Fruit fly (Drosophila melanogaster) whole organism, pupa: Measurements from ENCODE around the gene Chd1.

ENCODE experiments used
- CG10348 ChIP-seq: fragments of 200-800 bp; sonication (Bioruptor generic); IDR thresholded peaks from 2 replicates; pipeline ENCODE4 v1.3.6; 2022; ENCODE audit warnings: missing biosample characterization, missing genetic modification characterization
- CG12605 ChIP-seq: fragments of 200-800 bp; sonication (Bioruptor generic); IDR thresholded peaks from 2 replicates; pipeline ENCODE4 v1.3.6; 2022; ENCODE audit warnings: missing biosample characterization, missing genetic modification characterization
- CG13204 ChIP-seq: fragments of 200-800 bp; sonication (Bioruptor generic); optimal IDR thresholded peaks from 2 replicates; lab custom pipeline; 2018; ENCODE audit warnings: missing biosample characterization, mild to moderate bottlenecking, missing genetic modification characterization, moderate library complexity
- CG14655 ChIP-seq: fragments of 200-800 bp; sonication (Bioruptor generic); optimal IDR thresholded peaks from 3 replicates; lab custom pipeline; 2017; ENCODE audit warnings: mild to moderate bottlenecking, missing biosample characterization, missing genetic modification reagents, missing genetic modification characterization
- CG15710 ChIP-seq: fragments of 200-800 bp; sonication (Bioruptor generic); optimal IDR thresholded peaks from 2 replicates; lab custom pipeline; 2018; ENCODE audit warnings: missing biosample characterization, mild to moderate bottlenecking, missing genetic modification characterization, moderate library complexity
- CG17806 ChIP-seq: fragments of 200-800 bp; sonication (Bioruptor generic); optimal IDR thresholded peaks from 2 replicates; lab custom pipeline; 2018; ENCODE audit warnings: missing biosample characterization, mild to moderate bottlenecking, missing genetic modification characterization, moderate library complexity
- CG32121 ChIP-seq: fragments of 200-800 bp; sonication (Bioruptor generic); IDR thresholded peaks from 2 replicates; pipeline ENCODE4 v1.3.6; 2022; ENCODE audit warnings: missing biosample characterization, missing genetic modification characterization
- CG34367 ChIP-seq: fragments of 200-800 bp; sonication (Bioruptor generic); optimal IDR thresholded peaks from 2 replicates; lab custom pipeline; 2018; ENCODE audit warnings: missing biosample characterization, mild to moderate bottlenecking, missing genetic modification characterization
- CG4496 ChIP-seq: fragments of 200-800 bp; sonication (Bioruptor generic); IDR thresholded peaks from 3 replicates; pipeline ENCODE4 v1.3.6; 2022; ENCODE audit warnings: missing biosample characterization, missing genetic modification characterization
- CG8159 ChIP-seq: fragments of 200-800 bp; sonication (Bioruptor generic); optimal IDR thresholded peaks from 3 replicates; lab custom pipeline; 2018; ENCODE audit warnings: missing biosample characterization, mild to moderate bottlenecking, missing genetic modification characterization, moderate library complexity
- CG8301 ChIP-seq: fragments of 200-800 bp; sonication (Bioruptor generic); optimal IDR thresholded peaks from 2 replicates; lab custom pipeline; 2018; ENCODE audit warnings: missing biosample characterization, mild to moderate bottlenecking, missing genetic modification characterization
- CG9948 ChIP-seq: fragments of 200-800 bp; sonication (Bioruptor generic); optimal IDR thresholded peaks from 2 replicates; lab custom pipeline; 2018; ENCODE audit warnings: missing biosample characterization, mild to moderate bottlenecking, missing genetic modification characterization, moderate library complexity
- D1 ChIP-seq: fragments of 200-800 bp; sonication (Bioruptor generic); optimal IDR thresholded peaks from 2 replicates; lab custom pipeline; 2018; ENCODE audit warnings: missing biosample characterization, mild to moderate bottlenecking, missing genetic modification characterization, moderate library complexity
- EcR ChIP-seq: fragments of 200-800 bp; sonication (Bioruptor generic); optimal IDR thresholded peaks from 3 replicates; lab custom pipeline; 2019; ENCODE audit warnings: missing biosample characterization, missing genetic modification characterization, mild to moderate bottlenecking, moderate library complexity, missing genetic modification reagents
- Ets98B ChIP-seq: fragments of 200-800 bp; sonication (Bioruptor generic); IDR thresholded peaks from 2 replicates; pipeline ENCODE4 v1.3.6; 2022; ENCODE audit warnings: missing biosample characterization, missing genetic modification characterization
- Pif1A ChIP-seq: fragments of 200-800 bp; sonication (Bioruptor generic); optimal IDR thresholded peaks from 3 replicates; lab custom pipeline; 2016; ENCODE audit warnings: missing biosample characterization, missing genetic modification characterization
- Pif1B ChIP-seq: fragments of 200-800 bp; sonication (Bioruptor generic); optimal IDR thresholded peaks from 3 replicates; lab custom pipeline; 2016; ENCODE audit warnings: missing biosample characterization, missing genetic modification characterization
- Snoo ChIP-seq: fragments of 200-800 bp; sonication (Bioruptor generic); optimal IDR thresholded peaks from 3 replicates; lab custom pipeline; 2017; ENCODE audit warnings: missing biosample characterization, mild to moderate bottlenecking, missing genetic modification characterization, inconsistent platforms
- fd96Ca ChIP-seq: fragments of 200-800 bp; sonication (Bioruptor generic); IDR thresholded peaks from 3 replicates; pipeline ENCODE4 v1.3.6; 2022; ENCODE audit warnings: missing biosample characterization, missing genetic modification characterization
- gl ChIP-seq: fragments of 200-800 bp; sonication (Bioruptor generic); optimal IDR thresholded peaks from 2 replicates; lab custom pipeline; 2018; ENCODE audit warnings: missing biosample characterization, mild to moderate bottlenecking, missing genetic modification characterization
- rn ChIP-seq: fragments of 200-800 bp; sonication (Bioruptor generic); IDR thresholded peaks from 2 replicates; pipeline ENCODE4 v1.3.6; 2022; ENCODE audit warnings: missing biosample characterization, missing genetic modification characterization

The Chd1 gene

DNA sequence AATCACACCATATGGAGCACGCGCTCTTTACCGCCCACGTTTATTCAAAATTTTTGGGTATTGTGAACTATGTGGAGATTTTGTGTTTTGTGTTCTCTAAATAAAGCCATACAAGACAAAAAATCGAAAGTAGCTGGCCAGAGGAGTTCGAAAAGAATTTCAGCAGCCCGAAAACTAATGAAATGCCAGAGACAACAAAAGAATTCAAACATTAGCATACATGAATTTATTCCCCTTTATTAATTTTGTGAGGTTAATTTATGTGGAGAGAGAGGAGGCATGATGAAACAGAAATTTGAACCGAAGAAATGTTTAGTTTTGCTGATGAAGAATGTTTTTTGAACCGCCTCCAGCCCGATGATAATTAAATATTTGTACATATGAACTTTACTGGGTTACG is 18.7 kb upstream of the Chd1 start:
- no peak for TF ChIP-seq fd96Ca (GFP tag; lab: Robert Waterston, UW)
- TF ChIP-seq Pif1B (GFP tag; lab: Kevin White, UChicago), result no peak
- TF ChIP-seq CG9948 (tag; lab: Kevin White, UChicago), result no peak
- TF ChIP-seq Ets98B (GFP tag; lab: Robert Waterston, UW), result no peak
- no peak for TF ChIP-seq Pif1A (GFP tag; lab: Kevin White, UChicago)
- TF ChIP-seq CG4496 (GFP tag; lab: Robert Waterston, UW), result no peak
- no peak for TF ChIP-seq CG34367 (tag; lab: Kevin White, UChicago)
- no peak for TF ChIP-seq CG15710
- no peak for TF ChIP-seq gl (tag; lab: Kevin White, UChicago)
- no peak for TF ChIP-seq CG12605 (GFP tag; lab: Robert Waterston, UW)
- TF ChIP-seq CG14655 (GFP tag; lab: Kevin White, UChicago), result no peak
- no peak for TF ChIP-seq EcR (GFP tag; lab: Kevin White, UChicago)
- no peak for TF ChIP-seq rn (GFP tag; lab: Robert Waterston, UW)
- TF ChIP-seq CG10348 (GFP tag; lab: Robert Waterston, UW), result no peak
- no peak for TF ChIP-seq CG32121 (GFP tag; lab: Robert Waterston, UW)
- TF ChIP-seq Snoo (tag; lab: Kevin White, UChicago), result no peak
- no peak for TF ChIP-seq CG8159 (tag; lab: Kevin White, UChicago)
- TF ChIP-seq CG13204 (GFP tag; lab: Kevin White, UChicago), result no peak
- TF ChIP-seq CG8301, result no peak

DNA sequence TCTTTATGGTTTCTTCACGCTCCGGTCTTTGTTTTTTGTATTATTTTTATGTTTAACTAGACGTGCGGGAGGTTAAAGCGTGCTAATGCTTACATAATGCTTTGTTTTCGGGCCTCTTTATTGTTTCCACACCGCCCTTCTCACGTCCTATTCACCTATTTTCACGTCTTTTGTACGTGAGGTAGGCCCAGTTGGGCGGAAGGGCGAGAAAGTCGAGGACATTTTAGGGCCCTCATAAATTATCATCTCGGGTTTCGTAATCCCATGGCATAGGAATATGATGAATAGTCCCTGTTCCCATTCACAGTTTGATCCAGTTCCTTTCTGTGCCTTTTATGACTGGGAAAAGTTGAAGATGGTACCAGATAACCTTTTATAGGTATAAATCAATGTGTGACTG is 18.0 kb upstream of the Chd1 start:
- no peak for TF ChIP-seq Snoo (tag; lab: Kevin White, UChicago)
- no peak for TF ChIP-seq rn (GFP tag; lab: Robert Waterston, UW)
- no peak for TF ChIP-seq CG4496 (GFP tag; lab: Robert Waterston, UW)
- TF ChIP-seq CG17806 (tag; lab: Kevin White, UChicago), result no peak
- no peak for TF ChIP-seq CG32121 (GFP tag; lab: Robert Waterston, UW)
- TF ChIP-seq fd96Ca (GFP tag; lab: Robert Waterston, UW), result no peak
- no peak for TF ChIP-seq CG9948 (tag; lab: Kevin White, UChicago)
- no peak for TF ChIP-seq Pif1B (GFP tag; lab: Kevin White, UChicago)
- no peak for TF ChIP-seq CG14655 (GFP tag; lab: Kevin White, UChicago)

- peak; percentile 45 for TF ChIP-seq CG15710
- TF ChIP-seq fd96Ca (GFP tag; lab: Robert Waterston, UW), result peak; percentile 55; the same call in 2 of the 3 replicates
- no peak for TF ChIP-seq Ets98B (GFP tag; lab: Robert Waterston, UW)
- peak; percentile 10 for TF ChIP-seq CG9948 (tag; lab: Kevin White, UChicago)
- peak; percentile 3 for TF ChIP-seq gl (tag; lab: Kevin White, UChicago)
- peak; percentile 44; the same call in 2 of the 3 replicates for TF ChIP-seq CG4496 (GFP tag; lab: Robert Waterston, UW)
- no peak for TF ChIP-seq CG14655 (GFP tag; lab: Kevin White, UChicago)
- peak; percentile 11 for TF ChIP-seq Snoo (tag; lab: Kevin White, UChicago)
- TF ChIP-seq CG8159 (tag; lab: Kevin White, UChicago), result peak; percentile 41
- no peak for TF ChIP-seq D1 (tag; lab: Kevin White, UChicago)
- TF ChIP-seq Pif1B (GFP tag; lab: Kevin White, UChicago), result peak; percentile 4
- peak; percentile 33 for TF ChIP-seq CG13204 (GFP tag; lab: Kevin White, UChicago)
- TF ChIP-seq rn (GFP tag; lab: Robert Waterston, UW), result no peak
- TF ChIP-seq CG32121 (GFP tag; lab: Robert Waterston, UW), result no peak
- TF ChIP-seq Pif1A (GFP tag; lab: Kevin White, UChicago), result peak; percentile 18
- peak; percentile 53 for TF ChIP-seq CG17806 (tag; lab: Kevin White, UChicago)
- TF ChIP-seq EcR (GFP tag; lab: Kevin White, UChicago), result peak; percentile 61
- TF ChIP-seq CG12605 (GFP tag; lab: Robert Waterston, UW), result no peak
- no peak for TF ChIP-seq CG8301
- TF ChIP-seq CG34367 (tag; lab: Kevin White, UChicago), result peak; percentile 25
- TF ChIP-seq CG10348 (GFP tag; lab: Robert Waterston, UW), result no peak
Measured at dm6 chr2L:3004601-3005000, 17.1 kb upstream of the Chd1 start.

DNA sequence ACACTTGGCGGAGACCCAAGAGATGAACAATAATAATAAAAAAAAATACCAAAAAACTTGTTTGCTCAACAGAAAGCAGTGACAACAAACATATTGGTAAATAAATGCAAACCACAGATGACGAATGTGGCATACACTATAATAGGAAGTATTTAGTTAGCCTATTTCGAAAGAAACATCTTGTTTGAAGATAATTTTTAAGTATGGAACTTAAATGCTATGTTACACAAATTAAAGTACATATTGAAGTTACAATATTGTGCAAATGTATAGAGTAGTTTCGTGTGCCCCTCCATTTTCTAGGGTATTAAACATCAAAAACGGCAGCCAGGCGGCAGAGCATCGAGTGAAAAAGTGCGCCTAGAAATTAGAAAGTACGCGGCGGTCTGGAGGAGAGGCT is 15.9 kb upstream of the Chd1 start:
- TF ChIP-seq CG17806 (tag; lab: Kevin White, UChicago) (no peak), CG12605 (GFP tag; lab: Robert Waterston, UW) (no peak), CG4496 (GFP tag; lab: Robert Waterston, UW) (peak; percentile 73), CG8301 (peak; percentile 90), CG10348 (GFP tag; lab: Robert Waterston, UW) (peak; percentile 57; the same call in 1 of the 2 replicates), fd96Ca (GFP tag; lab: Robert Waterston, UW) (no peak), rn (GFP tag; lab: Robert Waterston, UW) (peak; percentile 44; the same call in 1 of the 2 replicates), Pif1A (GFP tag; lab: Kevin White, UChicago) (peak; percentile 59), CG15710 (no peak), CG14655 (GFP tag; lab: Kevin White, UChicago) (peak; percentile 81), CG9948 (tag; lab: Kevin White, UChicago) (no peak), CG8159 (tag; lab: Kevin White, UChicago) (no peak), Ets98B (GFP tag; lab: Robert Waterston, UW) (peak; percentile 89), EcR (GFP tag; lab: Kevin White, UChicago) (no peak), CG32121 (GFP tag; lab: Robert Waterston, UW) (peak; percentile 85)

dm6 chr2L:3001953-3002352 is 14.4 kb upstream of the Chd1 start:
- no peak for TF ChIP-seq fd96Ca (GFP tag; lab: Robert Waterston, UW)
- peak; percentile 17; the same call in 1 of the 2 replicates for TF ChIP-seq CG32121 (GFP tag; lab: Robert Waterston, UW)
- TF ChIP-seq CG13204 (GFP tag; lab: Kevin White, UChicago), result no peak
- peak; percentile 69 for TF ChIP-seq CG8301
- TF ChIP-seq Snoo (tag; lab: Kevin White, UChicago), result no peak
- peak; percentile 3 for TF ChIP-seq CG9948 (tag; lab: Kevin White, UChicago)
- no peak for TF ChIP-seq D1 (tag; lab: Kevin White, UChicago)
- TF ChIP-seq rn (GFP tag; lab: Robert Waterston, UW), result no peak
- no peak for TF ChIP-seq EcR (GFP tag; lab: Kevin White, UChicago)
- TF ChIP-seq Pif1A (GFP tag; lab: Kevin White, UChicago), result no peak
- TF ChIP-seq CG14655 (GFP tag; lab: Kevin White, UChicago), result no peak
- TF ChIP-seq CG8159 (tag; lab: Kevin White, UChicago), result no peak
- no peak for TF ChIP-seq gl (tag; lab: Kevin White, UChicago)
- no peak for TF ChIP-seq CG10348 (GFP tag; lab: Robert Waterston, UW)
- no peak for TF ChIP-seq CG17806 (tag; lab: Kevin White, UChicago)
- TF ChIP-seq CG4496 (GFP tag; lab: Robert Waterston, UW), result 0 out of 3 replicates have a peak, but pooled peaks have one; percentile 47
- TF ChIP-seq CG12605 (GFP tag; lab: Robert Waterston, UW), result peak; percentile 39; the same call in 1 of the 2 replicates
- TF ChIP-seq CG15710, result no peak
- no peak for TF ChIP-seq Pif1B (GFP tag; lab: Kevin White, UChicago)
- peak; percentile 53; the same call in 1 of the 2 replicates for TF ChIP-seq Ets98B (GFP tag; lab: Robert Waterston, UW)
- no peak for TF ChIP-seq CG34367 (tag; lab: Kevin White, UChicago)
- TF ChIP-seq, all 21 proteins: peak for 6
